Fruit fly (Drosophila melanogaster) whole organism, prepupa: ENCODE data around the gene VhaSFD.

Experiments used
- CG10631 ChIP-seq: fragments of 200-800 bp; sonication (Bioruptor generic); optimal IDR thresholded peaks from 2 replicates; lab custom pipeline; 2016; ENCODE audit warnings: missing biosample characterization, missing genetic modification characterization
- CG10669 ChIP-seq: fragments of 200-800 bp; sonication (Bioruptor generic); optimal IDR thresholded peaks from 3 replicates; lab custom pipeline; 2018; ENCODE audit warnings: missing biosample characterization, mild to moderate bottlenecking, missing genetic modification characterization, moderate library complexity
- CG11294 ChIP-seq: fragments of 200-800 bp; sonication (Bioruptor generic); IDR thresholded peaks from 2 replicates; pipeline ENCODE4 v1.3.6; 2022; ENCODE audit warnings: missing biosample characterization, missing genetic modification characterization
- CG11762 ChIP-seq: fragments of 200-800 bp; sonication (Bioruptor generic); optimal IDR thresholded peaks from 3 replicates; lab custom pipeline; 2016; ENCODE audit warnings: missing biosample characterization, missing genetic modification characterization; ENCODE audit not compliant: insufficient read depth
- CG11902 ChIP-seq: fragments of 200-800 bp; sonication (Bioruptor generic); optimal IDR thresholded peaks from 3 replicates; lab custom pipeline; 2016; ENCODE audit warnings: missing biosample characterization, missing genetic modification characterization
- CG15336 ChIP-seq: fragments of 200-800 bp; sonication (Bioruptor generic); IDR thresholded peaks from 2 replicates; pipeline ENCODE4 v1.3.6; 2022; ENCODE audit warnings: missing biosample characterization, missing genetic modification characterization
- CG34406 ChIP-seq: fragments of 200-800 bp; sonication (Bioruptor generic); optimal IDR thresholded peaks from 3 replicates; lab custom pipeline; 2016; ENCODE audit warnings: missing biosample characterization, missing genetic modification characterization
- CG6163 ChIP-seq: fragments of 200-800 bp; sonication (Bioruptor generic); IDR thresholded peaks from 3 replicates; pipeline ENCODE4 v1.3.6; 2022; ENCODE audit warnings: missing biosample characterization, missing genetic modification characterization
- CG6276 ChIP-seq: fragments of 200-800 bp; sonication (Bioruptor generic); optimal IDR thresholded peaks from 2 replicates; lab custom pipeline; 2017; ENCODE audit warnings: missing biosample characterization, mild to moderate bottlenecking, missing genetic modification characterization
- CG6854 ChIP-seq: fragments of 200-800 bp; sonication (Bioruptor generic); optimal IDR thresholded peaks from 2 replicates; lab custom pipeline; 2017; ENCODE audit warnings: missing biosample characterization, mild to moderate bottlenecking, missing genetic modification characterization
- CG7368 ChIP-seq: fragments of 200-800 bp; sonication (Bioruptor generic); optimal IDR thresholded peaks from 3 replicates; lab custom pipeline; 2016; ENCODE audit warnings: missing biosample characterization, missing genetic modification characterization
- CG9139 ChIP-seq: fragments of 200-800 bp; sonication (Bioruptor generic); optimal IDR thresholded peaks from 3 replicates; lab custom pipeline; 2017; ENCODE audit warnings: missing biosample characterization, mild to moderate bottlenecking, missing genetic modification characterization
- Eip75B ChIP-seq: fragments of 200-800 bp; sonication (Bioruptor generic); optimal IDR thresholded peaks from 3 replicates; lab custom pipeline; 2016; ENCODE audit warnings: missing biosample characterization, missing genetic modification characterization
- Eip78C ChIP-seq: fragments of 200-800 bp; sonication (Bioruptor generic); peaks from one replicate; lab custom pipeline; 2016; ENCODE audit warnings: missing biosample characterization, missing genetic modification characterization
- Ets21C ChIP-seq: fragments of 200-800 bp; sonication (Bioruptor generic); optimal IDR thresholded peaks from 3 replicates; lab custom pipeline; 2016; ENCODE audit warnings: missing biosample characterization, missing genetic modification characterization
- Gug ChIP-seq: fragments of 200-800 bp; sonication (Bioruptor generic); IDR thresholded peaks from 2 replicates; pipeline ENCODE4 v1.3.6; 2022; ENCODE audit warnings: missing biosample characterization, missing genetic modification characterization
- Hr38 ChIP-seq: sonication (Bioruptor generic); optimal IDR thresholded peaks from 2 replicates; lab custom pipeline; 2016; ENCODE audit warnings: missing biosample characterization, missing genetic modification characterization
- Hr39 ChIP-seq: fragments of 200-800 bp; sonication (Bioruptor generic); optimal IDR thresholded peaks from 2 replicates; lab custom pipeline; 2016; ENCODE audit warnings: missing biosample characterization, missing genetic modification characterization
- Hr4 ChIP-seq: fragments of 200-800 bp; sonication (Bioruptor generic); optimal IDR thresholded peaks from 3 replicates; lab custom pipeline; 2016; ENCODE audit warnings: missing biosample characterization, missing genetic modification characterization
- Met ChIP-seq: fragments of 200-800 bp; sonication (Bioruptor generic); optimal IDR thresholded peaks from 3 replicates; lab custom pipeline; 2016; ENCODE audit warnings: missing biosample characterization, missing genetic modification characterization
- OdsH ChIP-seq: fragments of 200-800 bp; sonication (Bioruptor generic); optimal IDR thresholded peaks from 3 replicates; lab custom pipeline; 2016; ENCODE audit warnings: missing biosample characterization, missing genetic modification characterization
- Sox14 ChIP-seq: fragments of 200-800 bp; sonication (Bioruptor generic); optimal IDR thresholded peaks from 3 replicates; lab custom pipeline; 2016; ENCODE audit warnings: missing biosample characterization, missing genetic modification characterization
- Sox15 ChIP-seq: fragments of 200-800 bp; sonication (Bioruptor generic); optimal IDR thresholded peaks from 3 replicates; lab custom pipeline; 2016; ENCODE audit warnings: missing biosample characterization, missing genetic modification characterization
- acj6 ChIP-seq: fragments of 200-800 bp; sonication (Bioruptor generic); optimal IDR thresholded peaks from 3 replicates; lab custom pipeline; 2016; ENCODE audit warnings: missing biosample characterization, missing genetic modification characterization
- dac ChIP-seq: fragments of 200-800 bp; sonication (Bioruptor generic); optimal IDR thresholded peaks from 2 replicates; lab custom pipeline; 2017; ENCODE audit warnings: missing biosample characterization, mild to moderate bottlenecking, missing genetic modification characterization
- dsx ChIP-seq: fragments of 200-800 bp; optimal IDR thresholded peaks from 3 replicates; lab custom pipeline; 2019; ENCODE audit warnings: missing biosample characterization, mild to moderate bottlenecking, missing genetic modification characterization, moderate library complexity; ENCODE audit not compliant: poor library complexity, severe bottlenecking
- eg ChIP-seq: fragments of 200-800 bp; sonication (Bioruptor generic); IDR thresholded peaks from 3 replicates; pipeline ENCODE4 v1.3.6; 2022; ENCODE audit warnings: missing biosample characterization, missing genetic modification characterization
- esn ChIP-seq: fragments of 200-800 bp; sonication (Bioruptor generic); optimal IDR thresholded peaks from 2 replicates; lab custom pipeline; 2016; ENCODE audit warnings: missing biosample characterization, mild to moderate bottlenecking, missing genetic modification characterization, moderate library complexity
- fd59A ChIP-seq: fragments of 200-800 bp; sonication (Bioruptor generic); optimal IDR thresholded peaks from 2 replicates; lab custom pipeline; 2017; ENCODE audit warnings: missing biosample characterization, mild to moderate bottlenecking, missing genetic modification characterization, missing genetic modification reagents
- fd85E ChIP-seq: fragments of 200-800 bp; sonication (Bioruptor generic); optimal IDR thresholded peaks from 3 replicates; lab custom pipeline; 2016; ENCODE audit warnings: missing biosample characterization, missing genetic modification characterization
- pdm3 ChIP-seq: fragments of 200-800 bp; sonication (Bioruptor generic); optimal IDR thresholded peaks from 3 replicates; lab custom pipeline; 2016; ENCODE audit warnings: missing biosample characterization, missing genetic modification characterization
- salr ChIP-seq, 2 experiments: fragments of 200-800 bp; sonication (Bioruptor generic); optimal IDR thresholded peaks; 3 replicates each; lab custom pipeline; 2016 to 2018; ENCODE audit warnings: missing biosample characterization in 2 of 2, missing genetic modification characterization in 2 of 2, mild to moderate bottlenecking in 1 of 2
- ss ChIP-seq, 2 experiments: fragments of 200-800 bp; sonication (Bioruptor generic); optimal IDR thresholded peaks; 2 replicates in 1 of 2; 3 replicates in 1 of 2; lab custom pipeline; 2017 to 2018; ENCODE audit warnings: mild to moderate bottlenecking in 2 of 2, missing biosample characterization in 2 of 2, missing genetic modification characterization in 2 of 2, moderate library complexity in 1 of 2
- svp ChIP-seq: fragments of 200-800 bp; sonication (Bioruptor generic); peaks from one replicate; lab custom pipeline; 2016; ENCODE audit warnings: missing biosample characterization, missing genetic modification characterization
- vri ChIP-seq: fragments of 200-800 bp; sonication (Bioruptor generic); optimal IDR thresholded peaks from 3 replicates; lab custom pipeline; 2016; ENCODE audit warnings: missing biosample characterization, mild to moderate bottlenecking, missing genetic modification characterization

VhaSFD gene

DNA sequence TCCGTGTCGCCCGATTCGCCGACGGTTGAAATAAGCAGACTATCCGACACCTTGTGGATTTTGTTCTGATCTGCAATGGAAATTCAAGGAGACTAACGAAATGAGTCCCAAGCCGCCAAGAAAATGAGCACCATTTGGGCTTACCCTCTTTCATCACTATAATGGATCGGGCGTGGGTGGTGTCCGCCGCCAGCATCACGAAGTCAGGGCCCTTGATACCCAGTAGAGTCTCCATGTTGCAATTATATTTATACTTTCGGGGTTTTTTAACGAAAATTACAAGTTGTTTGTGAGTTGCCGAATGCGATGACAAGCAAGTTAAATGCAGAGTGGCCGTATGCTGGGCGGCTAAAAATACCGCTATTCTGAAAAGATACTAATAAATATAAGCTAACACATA is 4.2 kb upstream of the VhaSFD start, which contains the start of gene Prosbeta4:
Gene Prosbeta4, minus strand, starts transcription at position 335 of the 400 bp plus-strand sequence.
- TF ChIP-seq Hr39 (GFP tag; lab: Kevin White, UChicago): no peak
- no peak for TF ChIP-seq pdm3 (GFP tag; lab: Kevin White, UChicago)
- no peak for TF ChIP-seq CG9139 (GFP tag; lab: Kevin White, UChicago)
- no peak for TF ChIP-seq Hr38 (GFP tag; lab: Kevin White, UChicago)
- no peak for TF ChIP-seq CG11762 (GFP tag; lab: Kevin White, UChicago)
- TF ChIP-seq Hr4: no peak
- no peak for TF ChIP-seq Sox15 (GFP tag; lab: Kevin White, UChicago)
- TF ChIP-seq Gug: no peak
- no peak for TF ChIP-seq Eip78C (GFP tag; lab: Kevin White, UChicago)
- no peak for TF ChIP-seq fd59A (GFP tag; lab: Kevin White, UChicago)
- TF ChIP-seq CG6854: no peak
- no peak for TF ChIP-seq CG34406 (GFP tag; lab: Kevin White, UChicago)
- TF ChIP-seq salr (GFP tag; optimal IDR thresholded peaks at IDR 0.05; lab: Kevin White, UChicago): no peak
- TF ChIP-seq CG10631 (GFP tag; lab: Kevin White, UChicago): no peak
- TF ChIP-seq eg: no peak
- TF ChIP-seq CG10669 (GFP tag; lab: Kevin White, UChicago): no peak
- no peak for TF ChIP-seq CG6276 (GFP tag; lab: Kevin White, UChicago)
- no peak for TF ChIP-seq fd85E (GFP tag; lab: Kevin White, UChicago)
- TF ChIP-seq Ets21C (GFP tag; lab: Kevin White, UChicago): no peak

- no peak for TF ChIP-seq ss (GFP tag; optimal IDR thresholded peaks at IDR 0.05; lab: Kevin White, UChicago)
- TF ChIP-seq Eip75B (GFP tag; lab: Kevin White, UChicago): no peak
- no peak for TF ChIP-seq CG11294
- TF ChIP-seq Hr39 (GFP tag; lab: Kevin White, UChicago): no peak
- no peak for TF ChIP-seq Ets21C (GFP tag; lab: Kevin White, UChicago)
- no peak for TF ChIP-seq vri (GFP tag; lab: Kevin White, UChicago)
- no peak for TF ChIP-seq OdsH
- no peak for TF ChIP-seq CG7368 (GFP tag; lab: Kevin White, UChicago)
- no peak for TF ChIP-seq CG11902 (GFP tag; lab: Kevin White, UChicago)
- no peak for TF ChIP-seq Sox15 (GFP tag; lab: Kevin White, UChicago)
- TF ChIP-seq CG6163 (GFP tag; lab: Robert Waterston, UW): no peak
- no peak for TF ChIP-seq dsx
- no peak for TF ChIP-seq dac
- TF ChIP-seq Met: no peak
These were observed 3.3 kb upstream of the VhaSFD start, which contains the start of gene CG17996 for dm6 chr2L:16730939-16731338. CG17996 (minus strand) TSS chr2L:16731039.

dm6 chr2L:16729556-16729955 is 1.9 kb upstream of the VhaSFD start, which contains the start of gene Tsen2:
Tsen2 (plus strand) TSS chr2L:16729777.
- TF ChIP-seq esn (GFP tag; lab: Kevin White, UChicago): peak; percentile 47
- TF ChIP-seq acj6 (GFP tag; lab: Kevin White, UChicago): no peak

DNA sequence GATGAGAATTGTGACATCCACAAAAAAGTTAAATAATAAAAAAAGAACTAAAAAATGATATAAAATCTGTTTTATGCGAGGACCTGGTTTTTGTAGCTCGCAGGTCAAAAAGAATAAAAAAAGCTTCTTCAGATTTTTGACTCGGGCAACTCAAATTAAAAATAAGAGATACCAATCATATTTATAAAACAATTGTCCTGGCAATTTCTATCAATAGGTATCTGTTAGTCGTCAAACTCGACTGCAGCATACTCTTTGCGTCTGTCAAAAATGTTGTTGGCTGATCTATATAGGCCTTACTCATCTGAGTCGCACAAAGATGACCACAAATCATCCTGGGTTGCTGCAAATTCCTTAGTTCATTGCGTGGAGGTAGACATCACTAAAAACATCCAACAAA is 5.0 kb downstream of the VhaSFD start:
- no peak for TF ChIP-seq CG15336 (GFP tag; lab: Robert Waterston, UW)
- TF ChIP-seq svp (GFP tag; lab: Kevin White, UChicago): no peak
- TF ChIP-seq vri (GFP tag; lab: Kevin White, UChicago): no peak
- TF ChIP-seq CG7368 (GFP tag; lab: Kevin White, UChicago): no peak
- TF ChIP-seq Sox14: no peak
- TF ChIP-seq eg: no peak
